Fruit fly (Drosophila melanogaster): ENCODE data around the gene mRpL2.

The mRpL2 gene

DNA sequence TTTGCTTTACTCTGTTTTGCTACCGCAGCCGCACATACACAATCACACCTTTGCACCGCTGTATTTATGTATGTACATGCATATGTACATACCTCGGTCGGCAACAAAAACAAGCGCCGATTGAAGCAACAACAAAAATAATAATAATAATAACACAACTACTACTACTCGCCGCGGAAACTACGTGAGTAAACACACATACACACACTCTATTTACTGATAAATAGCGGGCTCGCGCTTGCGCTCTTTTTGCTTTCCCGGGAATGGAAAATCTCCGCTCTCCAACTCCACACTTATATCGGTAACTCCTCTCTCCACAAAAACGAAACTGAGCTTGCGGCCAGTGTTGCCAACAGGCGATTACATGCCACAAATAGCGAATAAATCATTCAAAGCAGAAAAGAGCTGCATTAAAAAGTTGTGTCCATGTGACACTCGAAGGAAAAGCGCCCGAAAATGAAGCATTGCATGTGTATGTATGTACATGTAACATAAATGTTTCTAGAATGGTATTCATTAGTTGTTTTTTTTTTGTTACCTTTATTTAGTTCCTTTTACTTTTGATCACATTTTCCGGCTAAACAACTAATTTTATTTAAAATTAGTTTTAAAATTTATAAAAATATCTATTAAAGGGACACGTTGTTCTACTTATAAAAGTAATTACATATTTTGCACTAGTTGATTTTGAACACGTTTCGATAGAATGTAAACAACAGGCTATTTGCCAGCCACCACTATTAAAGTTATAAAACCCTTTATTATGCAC, 1.8 kb upstream of the mRpL2 start (continued):
- TF ChIP-seq pan (optimal IDR thresholded peaks at IDR 0.05), result no peak
- peak in 1 of 2 experiments; percentile 47 for TF ChIP-seq pan (GFP tag; optimal IDR thresholded peaks at IDR 0.05 in 1 of 2, IDR thresholded peaks at IDR 0.05 in 1 of 2)
- TF ChIP-seq CG17328 (GFP tag; IDR thresholded peaks at IDR 0.05), result peak; percentile 69
- no peak for TF ChIP-seq Ada2b (GFP tag; IDR thresholded peaks at IDR 0.05)
- TF ChIP-seq CG3065 (GFP tag; optimal IDR thresholded peaks at IDR 0.05), result peak; percentile 34
- no peak for TF ChIP-seq CG8765 (GFP tag; IDR thresholded peaks at IDR 0.05)
- no peak for TF ChIP-seq prd (optimal IDR thresholded peaks at IDR 0.05)
- peak; percentile 47; the same call in 2 of the 3 replicates for TF ChIP-seq prd (GFP tag; IDR thresholded peaks at IDR 0.05)
- TF ChIP-seq Trl (optimal IDR thresholded peaks at IDR 0.05), result peak; percentile 77 to 78
- TF ChIP-seq Trl (GFP tag; optimal IDR thresholded peaks at IDR 0.05), result peak; percentile 59
- no peak for TF ChIP-seq nerfin-2 (GFP tag; IDR thresholded peaks at IDR 0.05; ENCODE audit: partially characterized antibody)
- peak; percentile 20 for TF ChIP-seq CG8388 (GFP tag; optimal IDR thresholded peaks at IDR 0.05)
- peak; percentile 23 to 65 for TF ChIP-seq chif (GFP tag; optimal IDR thresholded peaks at IDR 0.05)
- peak; percentile 20; the same call in 1 of the 2 replicates for TF ChIP-seq danr (GFP tag; IDR thresholded peaks at IDR 0.05)
- no peak for TF ChIP-seq fd96Cb (tag; optimal IDR thresholded peaks at IDR 0.05)
- TF ChIP-seq CG31441 (GFP tag; IDR thresholded peaks at IDR 0.05), result peak; percentile 25
- TF ChIP-seq CG31388 (GFP tag; optimal IDR thresholded peaks at IDR 0.05), result peak; percentile 5
- TF ChIP-seq schlank (tag; optimal IDR thresholded peaks at IDR 0.05), result peak; percentile 85
- no peak for TF ChIP-seq knrl (GFP tag; IDR thresholded peaks at IDR 0.05; ENCODE audit: partially characterized antibody)
- peak; percentile 81 for TF ChIP-seq CG10209 (GFP tag; optimal IDR thresholded peaks at IDR 0.05)

DNA sequence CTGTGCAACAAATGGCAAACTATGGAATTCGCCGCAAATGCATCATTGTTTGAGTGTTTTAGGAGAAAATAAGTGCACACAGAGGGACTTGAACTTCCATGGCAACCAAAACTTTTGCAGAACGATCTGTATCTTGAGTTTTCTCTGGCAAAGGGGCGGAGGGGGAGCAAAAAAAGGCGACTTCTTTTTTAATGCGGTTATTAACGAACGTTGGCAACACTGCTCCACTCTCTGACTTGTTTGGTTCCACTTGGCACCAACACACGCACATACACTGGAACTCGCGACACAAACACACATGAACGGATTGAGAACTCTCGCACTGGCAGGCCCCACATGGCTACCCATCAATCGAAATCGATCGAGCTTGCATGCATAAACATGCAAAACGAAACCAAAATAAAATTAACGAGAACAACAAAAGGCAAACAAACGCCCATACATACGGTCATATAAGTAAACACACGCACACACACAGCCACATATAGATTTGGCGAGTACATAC, 1.2 kb upstream of the mRpL2 start:
- TF ChIP-seq CG14667 (GFP tag; IDR thresholded peaks at IDR 0.05) (no peak), CG30403 (GFP tag; optimal IDR thresholded peaks at IDR 0.05) (no peak), corto (GFP tag; optimal IDR thresholded peaks at IDR 0.05) (no peak), Dfd (GFP tag; optimal IDR thresholded peaks at IDR 0.05) (no peak), CG11560 (tag; IDR thresholded peaks at IDR 0.05) (no peak), CG12942 (GFP tag; optimal IDR thresholded peaks at IDR 0.05) (no peak), CG7839 (tag; optimal IDR thresholded peaks at IDR 0.05) (no peak), tio (GFP tag; optimal IDR thresholded peaks at IDR 0.05) (no peak), Pdp1 (GFP tag; optimal IDR thresholded peaks at IDR 0.05) (no peak), CG7271 (tag; optimal IDR thresholded peaks at IDR 0.05) (no peak), Adf1 (GFP tag; IDR thresholded peaks at IDR 0.05) (peak; percentile 11; the same call in 1 of the 2 replicates), CG9727 (GFP tag; optimal IDR thresholded peaks at IDR 0.05) (no peak), CG17612 (GFP tag; IDR thresholded peaks at IDR 0.05) (peak; percentile 42; the same call in 1 of the 2 replicates), slou (GFP tag; optimal IDR thresholded peaks at IDR 0.05) (no peak), CG12659 (GFP tag; optimal IDR thresholded peaks at IDR 0.05) (no peak), CG12769 (tag; optimal IDR thresholded peaks at IDR 0.05) (peak; percentile 7), Ets65A (GFP tag) (peak; percentile 53), CG15269 (tag; optimal IDR thresholded peaks at IDR 0.05) (no peak), CG13424 (tag; optimal IDR thresholded peaks at IDR 0.05) (no peak), crol (GFP tag; IDR thresholded peaks at IDR 0.05) (peak; percentile 77), CG6791 (GFP tag; IDR thresholded peaks at IDR 0.05; ENCODE audit: partially characterized antibody) (0 out of 3 replicates have a peak, but pooled peaks have one; percentile 37), CG2889 (GFP tag; IDR thresholded peaks at IDR 0.05) (no peak), CG6272 (GFP tag; IDR thresholded peaks at IDR 0.05) (peak; percentile 23; the same call in 1 of the 2 replicates), cato (GFP tag; optimal IDR thresholded peaks at IDR 0.05; ENCODE audit: borderline replicate concordance) (no peak), Tbp (GFP tag; optimal IDR thresholded peaks at IDR 0.05) (no peak), zen (tag; optimal IDR thresholded peaks at IDR 0.05) (no peak), dati (GFP tag; IDR thresholded peaks at IDR 0.05) (no peak), CG7987 (GFP tag; optimal IDR thresholded peaks at IDR 0.05) (no peak), Med (GFP tag) (peak; percentile 58), nom (GFP tag; optimal IDR thresholded peaks at IDR 0.05) (no peak)

All from whole organism, embryonic.